Fruit fly (Drosophila melanogaster) whole organism, embryonic: ENCODE results near the gene CG2854.

ENCODE experiments used
- CG11696 ChIP-seq: fragments of 200-800 bp; sonication (Bioruptor generic); IDR thresholded peaks from 2 replicates; pipeline ENCODE4 v1.3.6; 2022; ENCODE audit warnings: missing biosample characterization, missing genetic modification characterization
- hbn ChIP-seq: fragments of 200-800 bp; sonication (Bioruptor generic); IDR thresholded peaks from 2 replicates; pipeline ENCODE4 v1.3.6; 2022; ENCODE audit warnings: missing biosample characterization, missing genetic modification characterization; ENCODE audit not compliant: partially characterized antibody
- repo ChIP-seq: fragments of 200-800 bp; sonication (Bioruptor generic); optimal IDR thresholded peaks from 2 replicates; lab custom pipeline; 2016; ENCODE audit warnings: missing biosample characterization, missing genetic modification characterization

DNA sequence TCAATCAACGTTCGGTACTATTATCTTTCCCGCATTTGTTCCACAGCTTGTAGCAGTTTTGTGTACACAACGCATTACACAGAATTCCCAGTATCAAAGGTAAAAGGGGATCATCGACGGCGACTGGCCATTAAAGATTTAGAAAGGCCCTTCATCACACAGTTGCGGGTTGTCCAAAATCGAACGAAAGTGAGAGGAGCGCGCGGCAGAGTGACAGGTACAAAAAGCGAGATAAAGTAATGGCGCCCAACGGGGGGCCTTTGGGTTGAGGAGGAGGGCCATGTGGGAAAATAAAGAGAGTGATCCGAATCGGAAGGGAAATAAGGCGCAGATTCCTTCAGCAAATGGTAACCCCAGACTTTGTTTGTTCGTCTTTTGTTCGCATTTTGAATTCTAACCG is 36.8 kb downstream of the CG2854 start:
- no peak for TF ChIP-seq hbn (GFP tag; lab: Robert Waterston, UW)
- no peak for TF ChIP-seq repo
- TF ChIP-seq CG11696 (GFP tag; lab: Robert Waterston, UW) = no peak
